Worm (Caenorhabditis elegans) whole organism, late embryonic: ENCODE data around the gene nep-22.

Experiments used
- C38D4.7 ChIP-seq: fragments of 200-800 bp; sonication (Bioruptor generic); optimal IDR thresholded peaks from 2 replicates; lab custom pipeline; 2018; ENCODE audit warnings: mild to moderate bottlenecking, missing genetic modification characterization, moderate library complexity, missing compliant biosample characterization
- F13H6.1 ChIP-seq: sonication (generic microtip); optimal IDR thresholded peaks from 2 replicates; lab custom pipeline; 2016; ENCODE audit warnings: missing genetic modification characterization, missing compliant biosample characterization
- Y22D7AL.16 ChIP-seq: sonication (generic microtip); optimal IDR thresholded peaks from 2 replicates; lab custom pipeline; 2016; ENCODE audit warnings: missing genetic modification characterization, missing compliant biosample characterization
- ceh-14 ChIP-seq: sonication (generic microtip); optimal IDR thresholded peaks from 2 replicates; lab custom pipeline; 2016; ENCODE audit warnings: missing genotype, missing genetic modification characterization, missing compliant biosample characterization
- ceh-2 ChIP-seq: sonication (generic microtip); optimal IDR thresholded peaks from 2 replicates; lab custom pipeline; 2016; ENCODE audit warnings: missing genotype, missing genetic modification characterization, missing compliant biosample characterization
- ceh-22 ChIP-seq: sonication (generic microtip); optimal IDR thresholded peaks from 2 replicates; lab custom pipeline; 2017; ENCODE audit warnings: missing biosample characterization, missing genetic modification characterization
- ceh-24 ChIP-seq: sonication (generic microtip); optimal IDR thresholded peaks from 2 replicates; lab custom pipeline; 2016; ENCODE audit warnings: mild to moderate bottlenecking, missing genetic modification characterization, missing compliant biosample characterization
- ceh-34 ChIP-seq: sonication (generic microtip); optimal IDR thresholded peaks from 2 replicates; lab custom pipeline; 2016; ENCODE audit warnings: mild to moderate bottlenecking, missing genetic modification characterization, missing compliant biosample characterization
- ceh-45 ChIP-seq: fragments of 200-800 bp; sonication (Bioruptor generic); IDR thresholded peaks from 2 replicates; pipeline ENCODE4 v1.3.6; 2022; ENCODE audit warnings: missing genetic modification reagents, missing genetic modification characterization, missing compliant biosample characterization
- ceh-48 ChIP-seq: sonication (generic microtip); optimal IDR thresholded peaks from 2 replicates; lab custom pipeline; 2016; ENCODE audit warnings: missing genetic modification characterization, inconsistent platforms, missing compliant biosample characterization
- ceh-6 ChIP-seq: fragments of 200-800 bp; sonication (Bioruptor generic); optimal IDR thresholded peaks from 2 replicates; lab custom pipeline; 2018; ENCODE audit warnings: mild to moderate bottlenecking, missing genetic modification characterization, missing compliant biosample characterization
- ceh-9 ChIP-seq: sonication (generic microtip); optimal IDR thresholded peaks from 2 replicates; lab custom pipeline; 2016; ENCODE audit warnings: mild to moderate bottlenecking, missing genetic modification characterization, inconsistent platforms, missing compliant biosample characterization
- che-1 ChIP-seq: sonication (generic microtip); optimal IDR thresholded peaks from 2 replicates; lab custom pipeline; 2016; ENCODE audit warnings: mild to moderate bottlenecking, missing genetic modification characterization, missing compliant biosample characterization
- dmd-4 ChIP-seq: sonication (generic microtip); optimal IDR thresholded peaks from 2 replicates; lab custom pipeline; 2016; ENCODE audit warnings: borderline replicate concordance, missing genetic modification characterization, missing compliant biosample characterization
- dve-1 ChIP-seq: sonication (generic microtip); optimal IDR thresholded peaks from 2 replicates; lab custom pipeline; 2017; ENCODE audit warnings: antibody characterized with exemption, mild to moderate bottlenecking, missing genetic modification characterization, missing compliant biosample characterization
- elt-2 ChIP-seq: sonication (generic microtip); optimal IDR thresholded peaks from 2 replicates; lab custom pipeline; 2016; ENCODE audit warnings: missing genetic modification reagents, missing genetic modification characterization, missing compliant biosample characterization
- elt-4 ChIP-seq: sonication (generic microtip); optimal IDR thresholded peaks from 2 replicates; lab custom pipeline; 2016; ENCODE audit warnings: missing genetic modification characterization, missing compliant biosample characterization
- ets-4 ChIP-seq: sonication (generic microtip); optimal IDR thresholded peaks from 2 replicates; lab custom pipeline; 2016; ENCODE audit warnings: missing genetic modification characterization, missing compliant biosample characterization
- fax-1 ChIP-seq: sonication (generic microtip); optimal IDR thresholded peaks from 2 replicates; lab custom pipeline; 2016; ENCODE audit warnings: missing genotype, missing genetic modification characterization, missing compliant biosample characterization
- fkh-10 ChIP-seq: fragments of 150-350 bp; optimal IDR thresholded peaks from 2 replicates; lab custom pipeline; 2014; ENCODE audit warnings: missing biosample characterization, missing genetic modification reagents, missing genetic modification characterization
- fkh-6 ChIP-seq: sonication (generic microtip); optimal IDR thresholded peaks from 2 replicates; lab custom pipeline; 2016; ENCODE audit warnings: missing genetic modification characterization, missing compliant biosample characterization
- gmeb-2 ChIP-seq: sonication (generic microtip); optimal IDR thresholded peaks from 2 replicates; lab custom pipeline; 2016; ENCODE audit warnings: missing genetic modification characterization, inconsistent platforms, missing compliant biosample characterization
- hlh-15 ChIP-seq: sonication (generic microtip); optimal IDR thresholded peaks from 2 replicates; lab custom pipeline; 2016; ENCODE audit warnings: missing genetic modification characterization, missing compliant biosample characterization
- hlh-6 ChIP-seq: sonication (generic microtip); optimal IDR thresholded peaks from 2 replicates; lab custom pipeline; 2016; ENCODE audit warnings: missing genotype, missing genetic modification characterization, missing compliant biosample characterization
- hlh-8 ChIP-seq: sonication (generic microtip); optimal IDR thresholded peaks from 2 replicates; lab custom pipeline; 2016; ENCODE audit warnings: missing genotype, missing genetic modification characterization, missing compliant biosample characterization
- lin-11 ChIP-seq: fragments of 200-800 bp; sonication (Bioruptor generic); optimal IDR thresholded peaks from 2 replicates; lab custom pipeline; 2018; ENCODE audit warnings: mild to moderate bottlenecking, missing genetic modification characterization, missing compliant biosample characterization
- madf-2 ChIP-seq: sonication (generic microtip); optimal IDR thresholded peaks from 2 replicates; lab custom pipeline; 2017; ENCODE audit warnings: missing genetic modification characterization, missing compliant biosample characterization
- mec-3 ChIP-seq: sonication (generic microtip); optimal IDR thresholded peaks from 2 replicates; lab custom pipeline; 2016; ENCODE audit warnings: borderline replicate concordance, missing genetic modification characterization, missing compliant biosample characterization
- nfya-1 ChIP-seq: sonication (generic microtip); optimal IDR thresholded peaks from 2 replicates; lab custom pipeline; 2017; ENCODE audit warnings: missing genetic modification characterization, mild to moderate bottlenecking, missing compliant biosample characterization, antibody characterized with exemption, moderate library complexity
- nhr-11 ChIP-seq: fragments of 150-350 bp; optimal IDR thresholded peaks from 2 replicates; lab custom pipeline; 2014; ENCODE audit warnings: missing biosample characterization, missing genetic modification characterization
- nhr-232 ChIP-seq: sonication (generic microtip); optimal IDR thresholded peaks from 2 replicates; lab custom pipeline; 2016; ENCODE audit warnings: missing genetic modification characterization, missing compliant biosample characterization
- npax-4 ChIP-seq: sonication (generic microtip); optimal IDR thresholded peaks from 2 replicates; lab custom pipeline; 2016; ENCODE audit warnings: missing genetic modification characterization, missing compliant biosample characterization
- odd-2 ChIP-seq: sonication (generic microtip); optimal IDR thresholded peaks from 2 replicates; lab custom pipeline; 2017; ENCODE audit warnings: antibody characterized with exemption, mild to moderate bottlenecking, missing genetic modification characterization, missing compliant biosample characterization
- pax-1 ChIP-seq: fragments of 150-350 bp; optimal IDR thresholded peaks from 2 replicates; lab custom pipeline; 2014; ENCODE audit warnings: missing biosample characterization, missing genetic modification characterization
- pha-2 ChIP-seq: sonication (generic microtip); optimal IDR thresholded peaks from 2 replicates; lab custom pipeline; 2017; ENCODE audit warnings: mild to moderate bottlenecking, missing genetic modification characterization, missing compliant biosample characterization
- pha-4 ChIP-seq: fragments of 150-350 bp; optimal IDR thresholded peaks from 2 replicates; lab custom pipeline; 2018; ENCODE audit warnings: missing biosample characterization, missing genetic modification reagents, missing genetic modification characterization
- ref-2 ChIP-seq: sonication (generic microtip); optimal IDR thresholded peaks from 2 replicates; lab custom pipeline; 2016; ENCODE audit warnings: missing genetic modification characterization, missing compliant biosample characterization
- sox-2 ChIP-seq: fragments of 200-800 bp; sonication (Bioruptor generic); IDR thresholded peaks from 2 replicates; pipeline ENCODE4 v1.3.6; 2022; ENCODE audit warnings: missing genetic modification reagents, missing genetic modification characterization, missing compliant biosample characterization
- sox-4 ChIP-seq: sonication (generic microtip); optimal IDR thresholded peaks from 2 replicates; lab custom pipeline; 2017; ENCODE audit warnings: mild to moderate bottlenecking, missing genetic modification characterization, inconsistent platforms, missing compliant biosample characterization
- syd-9 ChIP-seq: sonication (generic microtip); optimal IDR thresholded peaks from 2 replicates; lab custom pipeline; 2016; ENCODE audit warnings: mild to moderate bottlenecking, missing genetic modification characterization, moderate library complexity, missing compliant biosample characterization
- tbx-7 ChIP-seq: sonication (generic microtip); optimal IDR thresholded peaks from 2 replicates; lab custom pipeline; 2016; ENCODE audit warnings: missing genotype, missing genetic modification characterization, missing compliant biosample characterization
- ttx-3 ChIP-seq: sonication (generic microtip); optimal IDR thresholded peaks from 2 replicates; lab custom pipeline; 2016; ENCODE audit warnings: missing genetic modification reagents, missing genetic modification characterization, missing compliant biosample characterization
- unc-3 ChIP-seq, 2 experiments: fragments of 200-800 bp in 1 of 2; sonication (Bioruptor generic) in 1 of 2; sonication (generic microtip) in 1 of 2; conservative IDR thresholded peaks in 1 of 2; optimal IDR thresholded peaks in 1 of 2; 2 replicates each; pipeline versions ENCODE4 v1.3.6 to Lab custom; 2016 to 2022; ENCODE audit warnings: missing compliant biosample characterization in 2 of 2, missing genetic modification characterization in 2 of 2, missing genetic modification reagents in 1 of 2
- unc-42 ChIP-seq: sonication (generic microtip); optimal IDR thresholded peaks from 2 replicates; lab custom pipeline; 2016; ENCODE audit warnings: missing genotype, missing genetic modification characterization, missing compliant biosample characterization
- unc-55 ChIP-seq: sonication (generic microtip); optimal IDR thresholded peaks from 2 replicates; lab custom pipeline; 2017; ENCODE audit warnings: missing biosample characterization, missing genetic modification reagents, missing genetic modification characterization
- unc-86 ChIP-seq: sonication (generic microtip); optimal IDR thresholded peaks from 2 replicates; lab custom pipeline; 2016; ENCODE audit warnings: missing genetic modification characterization, missing compliant biosample characterization
- zip-5 ChIP-seq: sonication (generic microtip); optimal IDR thresholded peaks from 2 replicates; lab custom pipeline; 2016; ENCODE audit warnings: missing genetic modification characterization, missing compliant biosample characterization
- ztf-16 ChIP-seq: sonication (generic microtip); optimal IDR thresholded peaks from 2 replicates; lab custom pipeline; 2017; ENCODE audit warnings: missing genetic modification characterization, missing compliant biosample characterization

nep-22 gene

DNA sequence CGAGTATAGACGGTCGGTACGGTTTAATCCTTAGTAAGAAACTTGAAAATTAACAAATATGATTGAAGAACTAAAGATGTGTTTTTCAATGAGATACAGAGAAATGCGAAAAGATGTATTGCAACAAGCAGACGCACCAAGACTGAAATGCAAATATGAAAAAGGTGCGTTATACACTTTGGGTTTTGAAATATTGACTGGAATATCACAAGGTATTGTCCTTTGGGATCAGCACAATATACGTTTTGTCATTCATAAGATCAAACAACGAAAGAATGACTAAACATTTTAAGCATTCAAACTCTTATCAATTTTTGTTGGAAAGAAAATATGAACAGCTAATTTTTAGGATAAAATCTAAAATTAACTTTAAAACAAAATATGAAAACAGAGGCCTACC is 11.6 kb upstream of the nep-22 start, which contains the start of gene T25B6.6:
T25B6.6 (minus strand) TSS at position 101 of the 400 bp plus-strand sequence.
- no peak for TF ChIP-seq F13H6.1 (tag; lab: Kevin White, UChicago)
- TF ChIP-seq elt-2: no peak
- TF ChIP-seq pha-4: no peak
- TF ChIP-seq ref-2 (tag; lab: Kevin White, UChicago): no peak

DNA sequence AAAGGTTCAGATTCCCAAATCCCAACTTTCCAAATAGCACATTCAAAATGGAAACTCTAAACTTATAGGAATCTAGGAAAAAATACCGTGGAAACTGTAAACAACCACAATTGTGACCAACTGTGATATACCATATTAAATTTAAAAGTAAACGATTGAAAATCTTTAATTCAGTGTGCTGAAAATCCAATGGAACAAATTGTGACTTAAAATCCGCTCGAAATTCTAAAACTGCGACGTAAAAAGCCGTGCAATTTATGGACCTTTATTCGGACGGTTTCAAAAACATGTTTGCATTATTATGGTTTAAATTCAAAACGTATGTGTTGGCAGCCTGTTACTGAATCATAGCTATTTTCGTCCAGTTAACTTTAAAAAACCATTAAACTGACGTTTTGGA is 10.5 kb upstream of the nep-22 start:
- TF ChIP-seq lin-11 (no peak), gmeb-2 (tag; lab: Kevin White, UChicago) (no peak), nhr-232 (tag; lab: Kevin White, UChicago) (no peak), ceh-14 (tag; lab: Kevin White, UChicago) (no peak), elt-2 (no peak), tbx-7 (tag; lab: Kevin White, UChicago) (no peak), madf-2 (tag; lab: Kevin White, UChicago) (no peak), che-1 (no peak), odd-2 (tag; lab: Kevin White, UChicago) (no peak), unc-55 (GFP tag; lab: Kevin White, UChicago) (no peak)

DNA sequence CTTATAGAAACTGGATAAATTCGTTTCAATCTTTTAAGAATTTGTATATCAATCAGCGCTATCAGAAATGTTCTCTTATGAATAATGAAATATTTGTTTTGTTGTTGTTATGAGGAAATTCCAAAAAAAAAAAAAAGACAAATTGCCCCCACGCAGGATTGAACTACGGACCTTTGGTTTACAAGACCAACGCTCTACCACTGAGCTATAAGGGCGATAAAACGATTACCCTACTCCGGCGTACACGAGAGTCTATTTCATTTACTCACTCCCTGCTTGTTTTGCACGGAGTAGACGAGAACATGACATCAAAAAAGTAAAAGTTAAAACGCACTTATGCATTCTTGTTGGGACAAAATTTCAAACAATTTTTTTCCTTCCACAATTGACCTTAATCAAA is 10.1 kb upstream of the nep-22 start:
- TF ChIP-seq che-1: peak; percentile 31
- TF ChIP-seq ztf-16 (tag; lab: Kevin White, UChicago): peak; percentile 2
- no peak for TF ChIP-seq ceh-34 (tag; lab: Kevin White, UChicago)
- TF ChIP-seq hlh-15 (tag; lab: Kevin White, UChicago): no peak
- no peak for TF ChIP-seq pha-2
- no peak for TF ChIP-seq unc-42 (tag; lab: Kevin White, UChicago)
- TF ChIP-seq Y22D7AL.16 (tag; lab: Kevin White, UChicago): no peak
- no peak for TF ChIP-seq ceh-9 (tag; lab: Kevin White, UChicago)
- no peak for TF ChIP-seq ceh-48
- TF ChIP-seq fkh-6: no peak
- TF ChIP-seq sox-2 (GFP tag; lab: Robert Waterston, UW): no peak
- no peak for TF ChIP-seq mec-3 (tag; lab: Kevin White, UChicago)
- TF ChIP-seq gmeb-2 (tag; lab: Kevin White, UChicago): no peak
- no peak for TF ChIP-seq npax-4 (tag; lab: Kevin White, UChicago)
- no peak for TF ChIP-seq pax-1 (tag; lab: Kevin White, UChicago)
- no peak for TF ChIP-seq ceh-22 (tag; lab: Kevin White, UChicago)
- peak; percentile 10 for TF ChIP-seq unc-86 (tag; lab: Kevin White, UChicago)
- peak; percentile 33 for TF ChIP-seq elt-2
- TF ChIP-seq elt-4 (tag; lab: Kevin White, UChicago): no peak
- no peak for TF ChIP-seq ets-4 (tag; lab: Kevin White, UChicago)
- no peak for TF ChIP-seq dve-1 (tag; lab: Kevin White, UChicago)
- TF ChIP-seq ceh-6 (GFP tag; lab: Kevin White, UChicago): no peak
- TF ChIP-seq ceh-24: no peak
- no peak for TF ChIP-seq nhr-11 (tag; lab: Kevin White, UChicago)
- TF ChIP-seq ceh-14 (tag; lab: Kevin White, UChicago): no peak
- no peak for TF ChIP-seq unc-55 (GFP tag; lab: Kevin White, UChicago)
- TF ChIP-seq unc-3 (GFP tag; conservative IDR thresholded peaks at IDR 0.05; lab: Robert Waterston, UW): peak; percentile 41; the same call in 1 of the 2 replicates
- no peak for TF ChIP-seq unc-3 (tag; optimal IDR thresholded peaks at IDR 0.05; lab: Kevin White, UChicago)
- TF ChIP-seq zip-5 (tag; lab: Kevin White, UChicago): no peak
- TF ChIP-seq ttx-3 (tag; lab: Kevin White, UChicago): peak; percentile 34
- no peak for TF ChIP-seq syd-9 (tag; lab: Kevin White, UChicago)
- TF ChIP-seq ceh-45: no peak
- no peak for TF ChIP-seq dmd-4 (tag; lab: Kevin White, UChicago)
- TF ChIP-seq hlh-6 (tag; lab: Kevin White, UChicago): no peak
- no peak for TF ChIP-seq nfya-1 (tag; lab: Kevin White, UChicago)
- no peak for TF ChIP-seq odd-2 (tag; lab: Kevin White, UChicago)
- TF ChIP-seq madf-2 (tag; lab: Kevin White, UChicago): no peak
- no peak for TF ChIP-seq C38D4.7 (GFP tag; lab: Kevin White, UChicago)
- TF ChIP-seq fkh-10 (GFP tag; lab: Kevin White, UChicago): no peak
- TF ChIP-seq sox-4 (tag; lab: Kevin White, UChicago): no peak
- TF ChIP-seq ceh-2 (tag; lab: Kevin White, UChicago): no peak
- TF ChIP-seq fax-1 (tag; lab: Kevin White, UChicago): no peak
- no peak for TF ChIP-seq hlh-8
